Worm (Caenorhabditis elegans): Measurements from ENCODE around the gene F12A10.9.

DNA sequence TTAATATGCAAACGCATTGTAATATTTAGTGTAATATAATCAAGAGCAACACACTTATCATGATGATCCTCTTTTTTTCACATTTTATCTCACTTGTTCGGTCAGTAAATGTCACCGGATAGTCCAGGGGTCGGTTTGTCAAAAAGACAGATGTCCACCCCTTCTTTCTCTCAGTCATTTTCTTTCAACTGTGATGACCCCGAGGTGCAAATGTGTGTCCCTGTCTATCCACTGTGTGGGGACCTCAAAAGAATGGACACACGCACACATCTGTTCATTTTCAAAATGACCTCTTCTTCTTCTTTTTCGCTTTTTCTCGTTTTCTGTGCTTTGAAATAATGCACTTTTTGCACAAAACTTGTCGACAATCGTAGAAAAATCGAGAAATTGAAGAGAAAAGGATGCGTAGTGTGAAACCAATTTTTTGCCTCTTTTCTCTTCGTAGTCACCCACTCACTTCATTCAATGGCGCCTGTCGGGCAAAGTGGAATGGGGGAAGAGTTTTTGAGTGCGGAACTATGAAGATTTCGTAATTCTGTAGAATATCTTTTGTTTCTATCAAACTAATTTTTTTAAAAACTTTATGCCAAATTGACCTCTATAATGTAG, 34.7 kb upstream of the F12A10.9 start:
- TF ChIP-seq bed-3 (GFP tag; optimal IDR thresholded peaks at IDR 0.05) (no peak), lin-13 (tag; optimal IDR thresholded peaks at IDR 0.05) (no peak), mep-1 (tag; optimal IDR thresholded peaks at IDR 0.05) (no peak), nhr-28 (tag; optimal IDR thresholded peaks at IDR 0.05) (no peak), unc-62 (GFP tag; optimal IDR thresholded peaks at IDR 0.05) (no peak)

All from whole organism, mixed stage, embryonic.